Worm (Caenorhabditis elegans) whole organism, L4 larva: Measurements from ENCODE around the gene tdo-2.

Source experiments
- D1046.2 ChIP-seq: fragments of 200-800 bp; sonication (Bioruptor generic); IDR thresholded peaks from 2 replicates; pipeline ENCODE4 v1.3.6; 2022; ENCODE audit warnings: missing genetic modification characterization, missing compliant biosample characterization
- F26F4.8 ChIP-seq: fragments of 200-800 bp; sonication (Bioruptor generic); conservative IDR thresholded peaks from 2 replicates; pipeline ENCODE4 v1.3.6; 2022; ENCODE audit warnings: missing genetic modification characterization, missing compliant biosample characterization
- F49E8.2 ChIP-seq: sonication (generic microtip); optimal IDR thresholded peaks from 2 replicates; lab custom pipeline; 2016; ENCODE audit warnings: missing compliant biosample characterization, mild to moderate bottlenecking, missing genetic modification characterization, borderline replicate concordance
- T26A8.4 ChIP-seq: fragments of 200-800 bp; sonication (Bioruptor generic); IDR thresholded peaks from 2 replicates; pipeline ENCODE4 v1.3.6; 2022; ENCODE audit warnings: missing genetic modification characterization, missing compliant biosample characterization
- Y48G9A.11 ChIP-seq: fragments of 200-800 bp; sonication (Bioruptor generic); IDR thresholded peaks from 2 replicates; pipeline ENCODE4 v1.3.6; 2022; ENCODE audit warnings: missing genetic modification reagents, missing genetic modification characterization, missing compliant biosample characterization
- ZK337.2 ChIP-seq: fragments of 200-800 bp; sonication (Bioruptor generic); IDR thresholded peaks from 2 replicates; pipeline ENCODE4 v1.3.6; 2022; ENCODE audit warnings: missing genetic modification reagents, missing genetic modification characterization, missing compliant biosample characterization
- aly-2 ChIP-seq: sonication (generic microtip); optimal IDR thresholded peaks from 2 replicates; lab custom pipeline; 2018; ENCODE audit warnings: missing biosample characterization, missing genetic modification characterization
- attf-4 ChIP-seq: sonication (generic microtip); optimal IDR thresholded peaks from 3 replicates; lab custom pipeline; 2017; ENCODE audit warnings: missing biosample characterization, missing genetic modification characterization
- ceh-44 ChIP-seq: fragments of 200-800 bp; sonication (Bioruptor generic); IDR thresholded peaks from 2 replicates; pipeline ENCODE4 v1.3.6; 2022; ENCODE audit warnings: missing genetic modification reagents, missing genetic modification characterization, missing compliant biosample characterization
- ceh-62 ChIP-seq: sonication (generic microtip); optimal IDR thresholded peaks from 2 replicates; lab custom pipeline; 2017; ENCODE audit warnings: missing biosample characterization, missing genetic modification characterization
- ces-1 ChIP-seq: fragments of 150-350 bp; sonication (generic microtip); optimal IDR thresholded peaks from 4 replicates; lab custom pipeline; 2014; ENCODE audit warnings: missing biosample characterization, missing genetic modification reagents, missing genetic modification characterization
- dmd-6 ChIP-seq: fragments of 200-800 bp; sonication (Bioruptor generic); IDR thresholded peaks from 2 replicates; pipeline ENCODE4 v1.3.6; 2022; ENCODE audit warnings: missing genetic modification reagents, missing genetic modification characterization, missing compliant biosample characterization
- dmd-8 ChIP-seq: fragments of 200-800 bp; sonication (Bioruptor generic); IDR thresholded peaks from 2 replicates; pipeline ENCODE4 v1.3.6; 2022; ENCODE audit warnings: missing genetic modification characterization, missing compliant biosample characterization
- dmd-9 ChIP-seq: fragments of 200-800 bp; sonication (Bioruptor generic); IDR thresholded peaks from 2 replicates; pipeline ENCODE4 v1.3.6; 2022; ENCODE audit warnings: missing genetic modification reagents, missing genetic modification characterization, missing compliant biosample characterization
- duxl-1 ChIP-seq: sonication (generic microtip); optimal IDR thresholded peaks from 2 replicates; lab custom pipeline; 2016; ENCODE audit warnings: mild to moderate bottlenecking, missing genetic modification characterization, moderate library complexity, missing compliant biosample characterization; ENCODE audit not compliant: poor library complexity
- dve-1 ChIP-seq: sonication (generic microtip); optimal IDR thresholded peaks from 2 replicates; lab custom pipeline; 2017; ENCODE audit warnings: antibody characterized with exemption, mild to moderate bottlenecking, missing genetic modification characterization, missing compliant biosample characterization; ENCODE audit not compliant: insufficient read depth
- fkh-10 ChIP-seq: fragments of 150-350 bp; optimal IDR thresholded peaks from 2 replicates; lab custom pipeline; 2014; ENCODE audit warnings: missing biosample characterization, missing genetic modification reagents, missing genetic modification characterization
- gei-8 ChIP-seq: fragments of 200-800 bp; sonication (Bioruptor generic); optimal IDR thresholded peaks from 2 replicates; lab custom pipeline; 2018; ENCODE audit warnings: mild to moderate bottlenecking, missing genetic modification characterization, missing compliant biosample characterization
- hif-1 ChIP-seq, 2 experiments: sonication (generic microtip); optimal IDR thresholded peaks; 2 replicates each; lab custom pipeline; 2016 to 2017; ENCODE audit warnings: missing compliant biosample characterization in 2 of 2, missing genetic modification characterization in 2 of 2, missing genetic modification reagents in 2 of 2, missing genotype in 2 of 2, mild to moderate bottlenecking in 1 of 2
- hlh-11 ChIP-seq: fragments of 200-800 bp; sonication (Bioruptor generic); optimal IDR thresholded peaks from 2 replicates; lab custom pipeline; 2018; ENCODE audit warnings: mild to moderate bottlenecking, missing genetic modification characterization, missing compliant biosample characterization
- hlh-30 ChIP-seq: sonication (generic microtip); optimal IDR thresholded peaks from 2 replicates; lab custom pipeline; 2017; ENCODE audit warnings: antibody characterized with exemption, mild to moderate bottlenecking, missing genetic modification characterization, missing compliant biosample characterization; ENCODE audit not compliant: insufficient read depth
- jun-1 ChIP-seq: fragments of 150-350 bp; optimal IDR thresholded peaks from 2 replicates; lab custom pipeline; 2014; ENCODE audit warnings: missing biosample characterization, missing genetic modification reagents, missing genetic modification characterization
- lin-29 ChIP-seq: fragments of 200-800 bp; sonication (Bioruptor generic); IDR thresholded peaks from 2 replicates; pipeline ENCODE4 v1.3.6; 2022; ENCODE audit warnings: missing genetic modification reagents, missing genetic modification characterization, missing compliant biosample characterization
- lin-38 ChIP-seq: fragments of 200-800 bp; sonication (Bioruptor generic); IDR thresholded peaks from 2 replicates; pipeline ENCODE4 v1.3.6; 2022; ENCODE audit warnings: missing genetic modification reagents, missing genetic modification characterization, missing compliant biosample characterization
- lin-39 ChIP-seq: fragments of 150-350 bp; optimal IDR thresholded peaks from 2 replicates; lab custom pipeline; 2014; ENCODE audit warnings: missing biosample characterization, missing genetic modification reagents, missing genetic modification characterization
- lsy-2 ChIP-seq, 2 experiments: fragments of 150-350 bp in 1 of 2; sonication (generic microtip) in 1 of 2; optimal IDR thresholded peaks; 2 replicates each; lab custom pipeline; 2014 to 2017; ENCODE audit warnings: missing biosample characterization in 2 of 2, missing genetic modification characterization in 2 of 2
- madf-5 ChIP-seq, 2 experiments: fragments of 200-800 bp; sonication (Bioruptor generic); IDR thresholded peaks; 2 replicates each; pipeline ENCODE4 v1.3.6; 2022; ENCODE audit warnings: missing compliant biosample characterization in 2 of 2, missing genetic modification characterization in 2 of 2
- mdl-1 ChIP-seq, 2 experiments: fragments of 150-350 bp in 1 of 2; sonication (generic microtip) in 1 of 2; optimal IDR thresholded peaks; 2 replicates each; lab custom pipeline; 2014 to 2017; ENCODE audit warnings: missing biosample characterization in 2 of 2, missing genetic modification characterization in 2 of 2
- mdt-29 ChIP-seq: fragments of 200-800 bp; sonication (Bioruptor generic); IDR thresholded peaks from 2 replicates; pipeline ENCODE4 v1.3.6; 2022; ENCODE audit warnings: missing genetic modification reagents, missing genetic modification characterization, missing compliant biosample characterization
- mep-1 ChIP-seq: fragments of 150-350 bp; sonication (generic microtip); optimal IDR thresholded peaks from 3 replicates; lab custom pipeline; 2014; ENCODE audit warnings: missing biosample characterization, missing genetic modification characterization
- mxl-3 ChIP-seq: fragments of 200-800 bp; sonication (Bioruptor generic); optimal IDR thresholded peaks from 2 replicates; lab custom pipeline; 2018; ENCODE audit warnings: mild to moderate bottlenecking, missing genetic modification characterization, missing compliant biosample characterization
- nhr-10 ChIP-seq: fragments of 150-350 bp; optimal IDR thresholded peaks from 2 replicates; lab custom pipeline; 2014; ENCODE audit warnings: missing biosample characterization, missing genetic modification characterization
- nhr-102 ChIP-seq: sonication (generic microtip); optimal IDR thresholded peaks from 2 replicates; lab custom pipeline; 2016; ENCODE audit warnings: mild to moderate bottlenecking, missing genetic modification characterization, moderate library complexity, missing compliant biosample characterization
- nhr-11 ChIP-seq: fragments of 150-350 bp; optimal IDR thresholded peaks from 2 replicates; lab custom pipeline; 2014; ENCODE audit warnings: missing biosample characterization, missing genetic modification characterization
- nhr-111 ChIP-seq: fragments of 200-800 bp; sonication (Bioruptor generic); optimal IDR thresholded peaks from 2 replicates; lab custom pipeline; 2018; ENCODE audit warnings: mild to moderate bottlenecking, missing genetic modification characterization, missing compliant biosample characterization
- nhr-28 ChIP-seq: fragments of 150-350 bp; optimal IDR thresholded peaks from 2 replicates; lab custom pipeline; 2014; ENCODE audit warnings: missing biosample characterization, missing genetic modification characterization
- nhr-42 ChIP-seq: fragments of 200-800 bp; sonication (Bioruptor generic); IDR thresholded peaks from 2 replicates; pipeline ENCODE4 v1.3.6; 2022; ENCODE audit warnings: missing genetic modification characterization, missing compliant biosample characterization
- nhr-48 ChIP-seq: sonication (generic microtip); optimal IDR thresholded peaks from 2 replicates; lab custom pipeline; 2016; ENCODE audit warnings: mild to moderate bottlenecking, missing genetic modification characterization, missing compliant biosample characterization
- nhr-76 ChIP-seq: fragments of 150-350 bp; optimal IDR thresholded peaks from 2 replicates; lab custom pipeline; 2014; ENCODE audit warnings: missing biosample characterization, missing genetic modification characterization
- nhr-77 ChIP-seq: fragments of 150-350 bp; optimal IDR thresholded peaks from 2 replicates; lab custom pipeline; 2014; ENCODE audit warnings: missing biosample characterization, missing genetic modification characterization
- php-3 ChIP-seq: fragments of 200-800 bp; sonication (Bioruptor generic); IDR thresholded peaks from 2 replicates; pipeline ENCODE4 v1.3.6; 2022; ENCODE audit warnings: missing genetic modification reagents, missing genetic modification characterization, missing compliant biosample characterization
- pqm-1 ChIP-seq: sonication (generic microtip); optimal IDR thresholded peaks from 2 replicates; lab custom pipeline; 2017; ENCODE audit warnings: missing biosample characterization, missing genetic modification characterization
- set-16 ChIP-seq: fragments of 200-800 bp; sonication (Bioruptor generic); IDR thresholded peaks from 2 replicates; pipeline ENCODE4 v1.3.6; 2022; ENCODE audit warnings: missing genetic modification reagents, missing genetic modification characterization, missing compliant biosample characterization
- snpc-1.2 ChIP-seq: fragments of 200-800 bp; sonication (Bioruptor generic); IDR thresholded peaks from 2 replicates; pipeline ENCODE4 v1.3.6; 2022; ENCODE audit warnings: missing genetic modification reagents, missing genetic modification characterization, missing compliant biosample characterization
- snpc-4 ChIP-seq: fragments of 150-350 bp; optimal IDR thresholded peaks from 2 replicates; lab custom pipeline; 2014; ENCODE audit warnings: missing biosample characterization, missing genetic modification characterization
- tra-1 ChIP-seq: fragments of 200-800 bp; sonication (Bioruptor generic); IDR thresholded peaks from 2 replicates; pipeline ENCODE4 v1.3.6; 2022; ENCODE audit warnings: missing genetic modification reagents, missing genetic modification characterization, missing compliant biosample characterization
- unc-130 ChIP-seq: sonication (generic microtip); optimal IDR thresholded peaks from 2 replicates; lab custom pipeline; 2016; ENCODE audit warnings: missing genetic modification reagents, missing genetic modification characterization, missing compliant biosample characterization
- unc-39 ChIP-seq: sonication (generic microtip); optimal IDR thresholded peaks from 2 replicates; lab custom pipeline; 2017; ENCODE audit warnings: missing biosample characterization, missing genetic modification characterization
- unc-62 ChIP-seq, 3 experiments: fragments of 150-350 bp in 1 of 3; sonication (generic microtip); optimal IDR thresholded peaks in 2 of 3; peaks in 1 of 3; 1 replicate in 1 of 3; 2 replicates in 2 of 3; lab custom pipeline; 2014 to 2017; ENCODE audit warnings: missing biosample characterization in 3 of 3, missing genetic modification characterization in 3 of 3, missing genetic modification reagents in 3 of 3, missing genotype in 1 of 3
- zip-2 ChIP-seq: fragments of 150-350 bp; optimal IDR thresholded peaks from 2 replicates; lab custom pipeline; 2014; ENCODE audit warnings: missing biosample characterization, missing genetic modification characterization
- ztf-11 ChIP-seq: fragments of 150-350 bp; optimal IDR thresholded peaks from 2 replicates; lab custom pipeline; 2014; ENCODE audit warnings: missing biosample characterization, missing genetic modification characterization
- ztf-7 ChIP-seq: fragments of 150-350 bp; optimal IDR thresholded peaks from 2 replicates; lab custom pipeline; 2014; ENCODE audit warnings: missing biosample characterization, missing genetic modification characterization

Gene tdo-2

DNA sequence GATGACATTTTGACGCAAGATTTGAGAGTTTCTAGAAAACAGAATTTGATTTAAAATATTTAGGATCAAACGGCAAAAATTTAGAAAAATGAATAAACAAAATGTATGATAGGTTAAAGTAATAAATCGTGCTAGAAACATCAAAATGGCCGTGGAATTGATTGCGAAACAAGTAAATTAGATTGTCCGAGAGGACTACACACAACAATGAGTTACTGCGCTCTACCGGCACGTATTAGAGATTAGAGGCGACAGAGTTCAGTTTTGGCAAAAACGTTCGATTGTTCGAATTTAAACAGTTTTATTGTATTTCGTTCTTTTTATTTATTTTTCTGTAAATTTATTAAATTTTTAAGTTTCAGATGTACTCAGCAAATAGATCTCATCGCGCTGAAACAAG, 6.0 kb upstream of the tdo-2 start, which contains the start of the genes dnc-2 and bcl-7:
dnc-2 (minus strand) TSS at position 33 of the 400 bp plus-strand sequence.
bcl-7 (plus strand) TSS at position 363 of the 400 bp plus-strand sequence.
- no peak for TF ChIP-seq mdl-1 (tag; optimal IDR thresholded peaks at IDR 0.05; lab: Kevin White, UChicago)
- TF ChIP-seq php-3: no peak
- TF ChIP-seq unc-62 (GFP tag; optimal IDR thresholded peaks at IDR 0.05 in 1 of 2; lab: Kevin White, UChicago): no peak
- no peak for TF ChIP-seq unc-62 (tag; optimal IDR thresholded peaks at IDR 0.05; lab: Kevin White, UChicago)
- no peak for TF ChIP-seq dmd-9 (GFP tag; lab: Robert Waterston, UW)
- no peak for TF ChIP-seq lin-39 (tag; lab: Kevin White, UChicago)
- no peak for TF ChIP-seq nhr-42 (GFP tag; lab: Robert Waterston, UW)
- TF ChIP-seq dve-1: peak; percentile 37
- TF ChIP-seq hlh-30 (tag; lab: Kevin White, UChicago): no peak
- TF ChIP-seq snpc-1.2: no peak
- no peak for TF ChIP-seq attf-4 (tag; lab: Kevin White, UChicago)
- TF ChIP-seq nhr-11 (tag; lab: Kevin White, UChicago): no peak
- TF ChIP-seq set-16 (GFP tag; lab: Robert Waterston, UW): no peak
- TF ChIP-seq ztf-11: no peak
- no peak for TF ChIP-seq dmd-8 (GFP tag; lab: Robert Waterston, UW)
- no peak for TF ChIP-seq gei-8 (GFP tag; lab: Kevin White, UChicago)
- TF ChIP-seq duxl-1 (tag; lab: Kevin White, UChicago): peak; percentile 15
- TF ChIP-seq D1046.2 (GFP tag; lab: Robert Waterston, UW): no peak
- no peak for TF ChIP-seq ceh-62 (tag; lab: Kevin White, UChicago)
- no peak for TF ChIP-seq mdt-29 (GFP tag; lab: Robert Waterston, UW)
- TF ChIP-seq hif-1 (tag; optimal IDR thresholded peaks at IDR 0.05; lab: Kevin White, UChicago): peak in 1 of 2 experiments; percentile 28
- TF ChIP-seq unc-130 (GFP tag; lab: Kevin White, UChicago): no peak
- no peak for TF ChIP-seq aly-2
- TF ChIP-seq zip-2 (tag; lab: Kevin White, UChicago): no peak
- no peak for TF ChIP-seq nhr-28 (tag; lab: Kevin White, UChicago)
- TF ChIP-seq nhr-77: no peak
- TF ChIP-seq nhr-111 (GFP tag; lab: Kevin White, UChicago): no peak
- TF ChIP-seq madf-5 (GFP tag; IDR thresholded peaks at IDR 0.05; lab: Robert Waterston, UW): no peak
- no peak for TF ChIP-seq nhr-48 (tag; lab: Kevin White, UChicago)
- no peak for TF ChIP-seq dmd-6 (GFP tag; lab: Robert Waterston, UW)
- TF ChIP-seq nhr-76 (tag; lab: Kevin White, UChicago): no peak
- TF ChIP-seq nhr-102: no peak
- TF ChIP-seq F49E8.2 (tag; lab: Kevin White, UChicago): no peak
- TF ChIP-seq lin-29 (GFP tag; lab: Robert Waterston, UW): no peak
- peak in 1 of 2 experiments; percentile 84 for TF ChIP-seq lsy-2 (tag; optimal IDR thresholded peaks at IDR 0.05; lab: Kevin White, UChicago)
- no peak for TF ChIP-seq ceh-44
- peak; percentile 88 for TF ChIP-seq lin-38 (GFP tag; lab: Robert Waterston, UW)
- no peak for TF ChIP-seq F26F4.8 (GFP tag; lab: Robert Waterston, UW)
- TF ChIP-seq mxl-3 (GFP tag; lab: Kevin White, UChicago): no peak
- TF ChIP-seq mep-1 (tag; lab: Kevin White, UChicago): peak; percentile 38
- no peak for TF ChIP-seq jun-1
- no peak for TF ChIP-seq hlh-11 (tag; lab: Kevin White, UChicago)
- TF ChIP-seq Y48G9A.11 (GFP tag; lab: Robert Waterston, UW): no peak
- no peak for TF ChIP-seq ces-1
- TF ChIP-seq ZK337.2 (GFP tag; lab: Robert Waterston, UW): no peak
- TF ChIP-seq snpc-4 (tag; lab: Kevin White, UChicago): no peak
- TF ChIP-seq fkh-10: no peak
- no peak for TF ChIP-seq tra-1 (GFP tag; lab: Robert Waterston, UW)
- no peak for TF ChIP-seq unc-39 (tag; lab: Kevin White, UChicago)
- TF ChIP-seq T26A8.4 (GFP tag; lab: Robert Waterston, UW): no peak
- no peak for TF ChIP-seq ztf-7 (tag; lab: Kevin White, UChicago)
- no peak for TF ChIP-seq pqm-1
- TF ChIP-seq nhr-10 (tag; lab: Kevin White, UChicago): no peak
